Fruit fly (Drosophila melanogaster) whole organism: ENCODE results near the gene CG4686.

Source experiments
- CG8478 ChIP-seq: fragments of >200 bp; optimal IDR thresholded peaks from 2 replicates; lab custom pipeline; 2018; ENCODE audit warnings: inconsistent platforms
- pan ChIP-seq: fragments of >200 bp; optimal IDR thresholded peaks from 2 replicates; lab custom pipeline; 2017

- no peak for TF ChIP-seq pan (lab: Kevin White, UChicago)
- TF ChIP-seq CG8478, result no peak
Observed at dm6 chr3R:19860996-19861719, 3.1 kb upstream of the CG4686 start, which contains the start of the genes Ire1 and Mrm2.
